Worm (Caenorhabditis elegans) whole organism, mixed stage, embryonic: ENCODE results near the gene R12A1.3.

Experiments used
- M03D4.4 ChIP-seq: sonication (generic microtip); optimal IDR thresholded peaks from 2 replicates; lab custom pipeline; 2017; ENCODE audit warnings: mild to moderate bottlenecking, missing genetic modification characterization, missing compliant biosample characterization
- bed-3 ChIP-seq: fragments of 200-800 bp; sonication (Bioruptor generic); optimal IDR thresholded peaks from 3 replicates; lab custom pipeline; 2018; ENCODE audit warnings: mild to moderate bottlenecking, missing genetic modification characterization, moderate library complexity, missing compliant biosample characterization
- blmp-1 ChIP-seq: fragments of 150-350 bp; optimal IDR thresholded peaks from 2 replicates; lab custom pipeline; 2014; ENCODE audit warnings: missing biosample characterization, missing genetic modification characterization
- ceh-39 ChIP-seq: fragments of 150-350 bp; optimal IDR thresholded peaks from 2 replicates; lab custom pipeline; 2014; ENCODE audit warnings: missing biosample characterization, missing genetic modification characterization
- ceh-43 ChIP-seq: fragments of 200-800 bp; sonication (Bioruptor generic); optimal IDR thresholded peaks from 2 replicates; lab custom pipeline; 2018; ENCODE audit warnings: mild to moderate bottlenecking, missing genetic modification characterization, moderate library complexity, missing compliant biosample characterization
- ceh-83 ChIP-seq: fragments of 200-800 bp; sonication (Bioruptor generic); optimal IDR thresholded peaks from 2 replicates; lab custom pipeline; 2018; ENCODE audit warnings: mild to moderate bottlenecking, missing genetic modification characterization, missing compliant biosample characterization
- ces-1 ChIP-seq: fragments of 150-350 bp; optimal IDR thresholded peaks from 2 replicates; lab custom pipeline; 2014; ENCODE audit warnings: missing biosample characterization, missing genetic modification reagents, missing genetic modification characterization
- cnd-1 ChIP-seq: fragments of 200-800 bp; sonication (Bioruptor generic); optimal IDR thresholded peaks from 2 replicates; lab custom pipeline; 2018; ENCODE audit warnings: mild to moderate bottlenecking, missing genetic modification characterization, missing compliant biosample characterization
- drap-1 ChIP-seq: fragments of 200-800 bp; sonication (Bioruptor generic); optimal IDR thresholded peaks from 3 replicates; lab custom pipeline; 2018; ENCODE audit warnings: mild to moderate bottlenecking, missing genetic modification characterization, missing compliant biosample characterization
- elt-1 ChIP-seq: sonication (generic microtip); optimal IDR thresholded peaks from 2 replicates; lab custom pipeline; 2017; ENCODE audit warnings: missing genetic modification characterization, mild to moderate bottlenecking, missing compliant biosample characterization, antibody characterized with exemption, moderate library complexity, borderline replicate concordance; ENCODE audit not compliant: insufficient read depth
- elt-3 ChIP-seq: fragments of 150-350 bp; optimal IDR thresholded peaks from 2 replicates; lab custom pipeline; 2014; ENCODE audit warnings: missing biosample characterization, missing genetic modification characterization
- flh-1 ChIP-seq: fragments of 200-800 bp; sonication (Bioruptor generic); optimal IDR thresholded peaks from 2 replicates; lab custom pipeline; 2018; ENCODE audit warnings: mild to moderate bottlenecking, missing genetic modification characterization, moderate library complexity, missing compliant biosample characterization
- ham-2 ChIP-seq: fragments of 200-800 bp; sonication (Bioruptor generic); optimal IDR thresholded peaks from 2 replicates; lab custom pipeline; 2018; ENCODE audit warnings: mild to moderate bottlenecking, missing genetic modification characterization, missing compliant biosample characterization
- hlh-1 ChIP-seq: fragments of 150-350 bp; optimal IDR thresholded peaks from 2 replicates; lab custom pipeline; 2014; ENCODE audit warnings: missing biosample characterization, missing genetic modification reagents, missing genetic modification characterization
- lin-13 ChIP-seq: fragments of 150-350 bp; optimal IDR thresholded peaks from 2 replicates; lab custom pipeline; 2014; ENCODE audit warnings: missing biosample characterization, missing genetic modification characterization
- lin-32 ChIP-seq: fragments of 200-800 bp; sonication (Bioruptor generic); optimal IDR thresholded peaks from 2 replicates; lab custom pipeline; 2018; ENCODE audit warnings: mild to moderate bottlenecking, missing genetic modification characterization, missing compliant biosample characterization
- lsy-2 ChIP-seq: fragments of 150-350 bp; optimal IDR thresholded peaks from 2 replicates; lab custom pipeline; 2014; ENCODE audit warnings: missing biosample characterization, missing genetic modification characterization
- mab-5 ChIP-seq: fragments of 150-350 bp; optimal IDR thresholded peaks from 2 replicates; lab custom pipeline; 2014; ENCODE audit warnings: missing biosample characterization, missing genetic modification characterization
- mep-1 ChIP-seq: fragments of 150-350 bp; optimal IDR thresholded peaks from 2 replicates; lab custom pipeline; 2017; ENCODE audit warnings: missing biosample characterization, missing genetic modification reagents, missing genetic modification characterization, inconsistent platforms
- mls-2 ChIP-seq: sonication (generic microtip); optimal IDR thresholded peaks from 2 replicates; lab custom pipeline; 2016; ENCODE audit warnings: mild to moderate bottlenecking, missing genetic modification characterization, moderate library complexity, missing compliant biosample characterization
- nhr-12 ChIP-seq: fragments of 150-350 bp; optimal IDR thresholded peaks from 2 replicates; lab custom pipeline; 2014; ENCODE audit warnings: missing biosample characterization, missing genetic modification characterization
- nhr-2 ChIP-seq: fragments of 150-350 bp; optimal IDR thresholded peaks from 2 replicates; lab custom pipeline; 2014; ENCODE audit warnings: missing biosample characterization, missing genetic modification characterization
- nhr-237 ChIP-seq: fragments of 150-350 bp; optimal IDR thresholded peaks from 2 replicates; lab custom pipeline; 2014; ENCODE audit warnings: missing biosample characterization, missing genetic modification characterization
- nhr-28 ChIP-seq: fragments of 150-350 bp; optimal IDR thresholded peaks from 2 replicates; lab custom pipeline; 2014; ENCODE audit warnings: missing biosample characterization, missing genetic modification characterization
- nhr-76 ChIP-seq: sonication (generic microtip); optimal IDR thresholded peaks from 2 replicates; lab custom pipeline; 2017; ENCODE audit warnings: missing biosample characterization, missing genetic modification characterization
- pha-4 ChIP-seq: fragments of 150-350 bp; optimal IDR thresholded peaks from 2 replicates; lab custom pipeline; 2018; ENCODE audit warnings: missing biosample characterization, missing genetic modification reagents, missing genetic modification characterization
- sem-2 ChIP-seq: fragments of 200-800 bp; sonication (Bioruptor generic); optimal IDR thresholded peaks from 2 replicates; lab custom pipeline; 2018; ENCODE audit warnings: mild to moderate bottlenecking, missing genetic modification characterization, missing compliant biosample characterization
- snpc-4 ChIP-seq: fragments of 150-350 bp; optimal IDR thresholded peaks from 2 replicates; lab custom pipeline; 2014; ENCODE audit warnings: missing biosample characterization, missing genetic modification characterization
- sptf-1 ChIP-seq: sonication (generic microtip); optimal IDR thresholded peaks from 2 replicates; lab custom pipeline; 2017; ENCODE audit warnings: mild to moderate bottlenecking, missing genetic modification characterization, moderate library complexity, missing compliant biosample characterization
- tbx-8 ChIP-seq: fragments of 200-800 bp; sonication (Bioruptor generic); optimal IDR thresholded peaks from 2 replicates; lab custom pipeline; 2018; ENCODE audit warnings: mild to moderate bottlenecking, missing genetic modification characterization, moderate library complexity, missing compliant biosample characterization
- unc-120 ChIP-seq: sonication (generic microtip); optimal IDR thresholded peaks from 2 replicates; lab custom pipeline; 2017; ENCODE audit warnings: missing genetic modification characterization, missing compliant biosample characterization; ENCODE audit not compliant: poor library complexity, severe bottlenecking
- unc-39 ChIP-seq: fragments of 150-350 bp; optimal IDR thresholded peaks from 2 replicates; lab custom pipeline; 2014; ENCODE audit warnings: missing biosample characterization, missing genetic modification characterization
- unc-62 ChIP-seq: fragments of 150-350 bp; optimal IDR thresholded peaks from 2 replicates; lab custom pipeline; 2014; ENCODE audit warnings: missing biosample characterization, missing genetic modification reagents, missing genetic modification characterization
- zip-8 ChIP-seq: fragments of 150-350 bp; optimal IDR thresholded peaks from 2 replicates; lab custom pipeline; 2014; ENCODE audit warnings: missing biosample characterization, missing genetic modification characterization
- ztf-11 ChIP-seq: fragments of 150-350 bp; optimal IDR thresholded peaks from 2 replicates; lab custom pipeline; 2014; ENCODE audit warnings: missing biosample characterization, missing genetic modification characterization

The R12A1.3 gene

ce11 chrV:1471977-1472376, 46.4 kb upstream of the R12A1.3 start:
- TF ChIP-seq bed-3 (GFP tag; lab: Kevin White, UChicago) (no peak), lin-13 (tag; lab: Kevin White, UChicago) (no peak), nhr-12 (no peak), elt-3 (tag; lab: Kevin White, UChicago) (no peak), lin-32 (GFP tag; lab: Kevin White, UChicago) (no peak), nhr-76 (tag; lab: Kevin White, UChicago) (no peak), nhr-237 (no peak), unc-120 (no peak), cnd-1 (tag; lab: Kevin White, UChicago) (no peak), sptf-1 (tag; lab: Kevin White, UChicago) (no peak), ces-1 (GFP tag; lab: Kevin White, UChicago) (no peak), mab-5 (tag; lab: Kevin White, UChicago) (no peak), lsy-2 (tag; lab: Kevin White, UChicago) (no peak)

- no peak for TF ChIP-seq nhr-12
- no peak for TF ChIP-seq unc-39 (tag; lab: Kevin White, UChicago)
- peak; percentile 23 for TF ChIP-seq unc-62 (GFP tag; lab: Kevin White, UChicago)
- TF ChIP-seq M03D4.4 (tag; lab: Kevin White, UChicago), result no peak
- TF ChIP-seq nhr-28 (tag; lab: Kevin White, UChicago), result no peak
- TF ChIP-seq sptf-1 (tag; lab: Kevin White, UChicago), result no peak
- TF ChIP-seq nhr-2, result no peak
- TF ChIP-seq unc-120, result peak; percentile 64
- TF ChIP-seq blmp-1 (tag; lab: Kevin White, UChicago), result no peak
- TF ChIP-seq sem-2 (GFP tag; lab: Kevin White, UChicago), result no peak
- no peak for TF ChIP-seq ceh-39 (tag; lab: Kevin White, UChicago)
- TF ChIP-seq ceh-83 (GFP tag; lab: Kevin White, UChicago), result no peak
- no peak for TF ChIP-seq mls-2 (tag; lab: Kevin White, UChicago)
- no peak for TF ChIP-seq bed-3 (GFP tag; lab: Kevin White, UChicago)
- TF ChIP-seq tbx-8 (GFP tag; lab: Kevin White, UChicago), result no peak
- no peak for TF ChIP-seq lin-32 (GFP tag; lab: Kevin White, UChicago)
- TF ChIP-seq ceh-43 (GFP tag; lab: Kevin White, UChicago), result no peak
- TF ChIP-seq lin-13 (tag; lab: Kevin White, UChicago), result no peak
- TF ChIP-seq pha-4, result peak; percentile 32
- TF ChIP-seq ces-1 (GFP tag; lab: Kevin White, UChicago), result peak; percentile 80
- TF ChIP-seq cnd-1 (tag; lab: Kevin White, UChicago), result no peak
- no peak for TF ChIP-seq snpc-4
- TF ChIP-seq nhr-76 (tag; lab: Kevin White, UChicago), result no peak
- no peak for TF ChIP-seq ztf-11 (tag; lab: Kevin White, UChicago)
- peak; percentile 10 for TF ChIP-seq nhr-237
- peak; percentile 64 for TF ChIP-seq mep-1
- TF ChIP-seq elt-3 (tag; lab: Kevin White, UChicago), result no peak
- no peak for TF ChIP-seq ham-2 (GFP tag; lab: Kevin White, UChicago)
- no peak for TF ChIP-seq flh-1 (GFP tag; lab: Kevin White, UChicago)
- TF ChIP-seq zip-8, result no peak
- TF ChIP-seq hlh-1 (tag; lab: Kevin White, UChicago), result peak; percentile 95
- TF ChIP-seq elt-1 (tag; lab: Kevin White, UChicago), result no peak
- TF ChIP-seq drap-1, result no peak
- TF ChIP-seq mab-5 (tag; lab: Kevin White, UChicago), result no peak
- TF ChIP-seq lsy-2 (tag; lab: Kevin White, UChicago), result peak; percentile 47
- TF ChIP-seq, all 35 proteins: peak for 8
Observed at ce11 chrV:1471078-1471969, 45.7 kb upstream of the R12A1.3 start.

ce11 chrV:1468905-1469304, 43.3 kb upstream of the R12A1.3 start:
- TF ChIP-seq lsy-2 (tag; lab: Kevin White, UChicago), result no peak
- no peak for TF ChIP-seq ces-1 (GFP tag; lab: Kevin White, UChicago)
- no peak for TF ChIP-seq sptf-1 (tag; lab: Kevin White, UChicago)
- TF ChIP-seq nhr-2, result no peak
